ENCODE assay signal across 6 fruit fly cellular contexts in genomic region chrX:8681822-8682632, dm6.
A peak's percentile ranks its signal among the peaks of the same experiment; 100 is the strongest.
TF ChIP-seq lines count a peak whose summit lies in the region.

No protein-coding gene starts in this region.

- TF ChIP-seq CTCF in S2 (optimal IDR thresholded peaks at IDR 0.05; lab: Kevin White, UChicago): peak; percentile 59 to 74
- TF ChIP-seq CTCF in whole organism, embryonic (GFP tag; optimal IDR thresholded peaks at IDR 0.05; lab: Kevin White, UChicago): peak; percentile 87

TF ChIP-seq in whole organism, adult, 20 proteins besides CTCF, POLR2A, EP300 and RAD21:
- peak; percentile 10 for TF ChIP-seq Mnt (GFP tag; optimal IDR thresholded peaks at IDR 0.05; lab: Kevin White, UChicago)
- no peak for TF ChIP-seq CG12768 (GFP tag; optimal IDR thresholded peaks at IDR 0.05; lab: Kevin White, UChicago)
- peak; percentile 68 for TF ChIP-seq ovo (GFP tag; optimal IDR thresholded peaks at IDR 0.05; lab: Kevin White, UChicago)
- TF ChIP-seq CG1620 (GFP tag; optimal IDR thresholded peaks at IDR 0.05; lab: Kevin White, UChicago): peak; percentile 6
- no peak for TF ChIP-seq pad (GFP tag; optimal IDR thresholded peaks at IDR 0.05; lab: Kevin White, UChicago)
- peak; percentile 88 for TF ChIP-seq tj (GFP tag; optimal IDR thresholded peaks at IDR 0.05; lab: Kevin White, UChicago)

TF ChIP-seq in whole organism, embryonic, 481 proteins besides CTCF, POLR2A, EP300 and RAD21 (continues in another document):
- TF ChIP-seq CG17385 (GFP tag; optimal IDR thresholded peaks at IDR 0.05; lab: Kevin White, UChicago) (peak; percentile 51), CG17568 (GFP tag; optimal IDR thresholded peaks at IDR 0.05; lab: Kevin White, UChicago) (no peak), oc (tag; optimal IDR thresholded peaks at IDR 0.05; lab: Kevin White, UChicago) (peak; percentile 30), zf30C (GFP tag; optimal IDR thresholded peaks at IDR 0.05; lab: Kevin White, UChicago) (no peak), Ets65A (GFP tag; lab: Kevin White, UChicago) (no peak), cad (GFP tag; optimal IDR thresholded peaks at IDR 0.05; lab: Kevin White, UChicago) (no peak), scrt (GFP tag; optimal IDR thresholded peaks at IDR 0.05; lab: Kevin White, UChicago) (peak; percentile 37), CG8290 (GFP tag; optimal IDR thresholded peaks at IDR 0.05; lab: Kevin White, UChicago) (no peak), CG8290 (tag; optimal IDR thresholded peaks at IDR 0.05; lab: Kevin White, UChicago) (peak in 1 of 2 experiments; percentile 0), CG7357 (GFP tag; IDR thresholded peaks at IDR 0.05; lab: Robert Waterston, UW) (no peak), Hand (GFP tag; optimal IDR thresholded peaks at IDR 0.05; lab: Kevin White, UChicago) (no peak), MTF-1 (GFP tag; optimal IDR thresholded peaks at IDR 0.05; lab: Kevin White, UChicago; ENCODE audit: borderline replicate concordance) (no peak), sna (GFP tag; IDR thresholded peaks at IDR 0.05; lab: Robert Waterston, UW; ENCODE audit: partially characterized antibody) (0 out of 2 replicates have a peak, but pooled peaks have one; percentile 7), CG10274 (GFP tag; optimal IDR thresholded peaks at IDR 0.05; lab: Kevin White, UChicago) (peak; percentile 8), pros (GFP tag; optimal IDR thresholded peaks at IDR 0.05; lab: Kevin White, UChicago) (peak; percentile 46), Six4 (GFP tag; optimal IDR thresholded peaks at IDR 0.05; lab: Kevin White, UChicago) (no peak), pita (GFP tag; optimal IDR thresholded peaks at IDR 0.05; lab: Kevin White, UChicago) (no peak), onecut (GFP tag; IDR thresholded peaks at IDR 0.05; lab: Robert Waterston, UW) (no peak), Trl (optimal IDR thresholded peaks at IDR 0.05; lab: Kevin White, UChicago) (peak; percentile 50 to 79), Trl (GFP tag; optimal IDR thresholded peaks at IDR 0.05; lab: Kevin White, UChicago) (no peak), grn (GFP tag; optimal IDR thresholded peaks at IDR 0.05; lab: Kevin White, UChicago) (peak; percentile 1)

TF ChIP-seq in whole organism, prepupa, 60 proteins besides CTCF, POLR2A, EP300 and RAD21 (continues in another document):
- TF ChIP-seq fd85E (GFP tag; optimal IDR thresholded peaks at IDR 0.05; lab: Kevin White, UChicago): no peak
- no peak for TF ChIP-seq topi (GFP tag; optimal IDR thresholded peaks at IDR 0.05; lab: Kevin White, UChicago)
- TF ChIP-seq Eip78C (GFP tag; lab: Kevin White, UChicago): peak; percentile 66
- no peak for TF ChIP-seq spab (GFP tag; optimal IDR thresholded peaks at IDR 0.05; lab: Kevin White, UChicago)
- no peak for TF ChIP-seq CG11294 (GFP tag; IDR thresholded peaks at IDR 0.05; lab: Robert Waterston, UW)
- no peak for TF ChIP-seq cyc (GFP tag; optimal IDR thresholded peaks at IDR 0.05; lab: Kevin White, UChicago)
- no peak for TF ChIP-seq vri (GFP tag; optimal IDR thresholded peaks at IDR 0.05; lab: Kevin White, UChicago)
- TF ChIP-seq Ets21C (GFP tag; optimal IDR thresholded peaks at IDR 0.05; lab: Kevin White, UChicago): no peak
- TF ChIP-seq CG6163 (GFP tag; IDR thresholded peaks at IDR 0.05; lab: Robert Waterston, UW): peak; percentile 59; the same call in 2 of the 3 replicates
- no peak for TF ChIP-seq pdm3 (GFP tag; optimal IDR thresholded peaks at IDR 0.05; lab: Kevin White, UChicago)
- TF ChIP-seq Sox102F (GFP tag; optimal IDR thresholded peaks at IDR 0.05; lab: Kevin White, UChicago): no peak
- no peak for TF ChIP-seq CG16779 (tag; optimal IDR thresholded peaks at IDR 0.05; lab: Kevin White, UChicago)
- no peak for TF ChIP-seq Smox (GFP tag; optimal IDR thresholded peaks at IDR 0.05; lab: Kevin White, UChicago)
- no peak for TF ChIP-seq net (GFP tag; optimal IDR thresholded peaks at IDR 0.05; lab: Kevin White, UChicago)
- no peak for TF ChIP-seq CG10669 (GFP tag; optimal IDR thresholded peaks at IDR 0.05; lab: Kevin White, UChicago)
- no peak for TF ChIP-seq dsx (GFP tag; optimal IDR thresholded peaks at IDR 0.05; lab: Kevin White, UChicago; ENCODE audit: poor library complexity, severe bottlenecking)
- TF ChIP-seq Eip93F (GFP tag; optimal IDR thresholded peaks at IDR 0.05; lab: Kevin White, UChicago): no peak
- TF ChIP-seq CG7368 (GFP tag; optimal IDR thresholded peaks at IDR 0.05; lab: Kevin White, UChicago): no peak
- peak; percentile 1 for TF ChIP-seq CG9139 (GFP tag; optimal IDR thresholded peaks at IDR 0.05; lab: Kevin White, UChicago)
- peak; percentile 79 for TF ChIP-seq svp (GFP tag; lab: Kevin White, UChicago)
- TF ChIP-seq lz (GFP tag; optimal IDR thresholded peaks at IDR 0.05; lab: Kevin White, UChicago): no peak
- peak; percentile 65; the same call in 2 of the 3 replicates for TF ChIP-seq CG8119 (GFP tag; IDR thresholded peaks at IDR 0.05; lab: Robert Waterston, UW)
- TF ChIP-seq CG6808 (GFP tag; optimal IDR thresholded peaks at IDR 0.05; lab: Kevin White, UChicago): no peak

TF ChIP-seq in whole organism, pupa, 21 proteins besides CTCF, POLR2A, EP300 and RAD21:
- TF ChIP-seq CG13204 (GFP tag; optimal IDR thresholded peaks at IDR 0.05; lab: Kevin White, UChicago) (no peak), CG17806 (tag; optimal IDR thresholded peaks at IDR 0.05; lab: Kevin White, UChicago) (no peak), CG12605 (GFP tag; IDR thresholded peaks at IDR 0.05; lab: Robert Waterston, UW) (peak; percentile 26; the same call in 1 of the 2 replicates), Pif1B (GFP tag; optimal IDR thresholded peaks at IDR 0.05; lab: Kevin White, UChicago) (no peak), CG10348 (GFP tag; IDR thresholded peaks at IDR 0.05; lab: Robert Waterston, UW) (no peak), CG34367 (tag; optimal IDR thresholded peaks at IDR 0.05; lab: Kevin White, UChicago) (no peak), Ets98B (GFP tag; IDR thresholded peaks at IDR 0.05; lab: Robert Waterston, UW) (peak; percentile 27; the same call in 1 of the 2 replicates), CG32121 (GFP tag; IDR thresholded peaks at IDR 0.05; lab: Robert Waterston, UW) (peak; percentile 51), CG4496 (GFP tag; IDR thresholded peaks at IDR 0.05; lab: Robert Waterston, UW) (peak; percentile 37; the same call in 1 of the 3 replicates), CG15710 (tag; optimal IDR thresholded peaks at IDR 0.05; lab: Kevin White, UChicago) (no peak)

TF ChIP-seq in whole organism, wandering third instar larva, 38 proteins besides CTCF, POLR2A, EP300 and RAD21:
- TF ChIP-seq Sp1 (GFP tag; optimal IDR thresholded peaks at IDR 0.05; lab: Kevin White, UChicago): peak; percentile 9
- TF ChIP-seq brk (GFP tag; optimal IDR thresholded peaks at IDR 0.05; lab: Kevin White, UChicago): no peak
- TF ChIP-seq jim (GFP tag; optimal IDR thresholded peaks at IDR 0.05; lab: Kevin White, UChicago): peak; percentile 38
- TF ChIP-seq dl (GFP tag; optimal IDR thresholded peaks at IDR 0.05; lab: Kevin White, UChicago; ENCODE audit: insufficient read depth in 1 of 2, partially characterized antibody in 2 of 2): peak in 1 of 2 experiments; percentile 34
- no peak for TF ChIP-seq Vsx2 (GFP tag; optimal IDR thresholded peaks at IDR 0.05; lab: Kevin White, UChicago; ENCODE audit: partially characterized antibody)
- TF ChIP-seq CG9705 (GFP tag; optimal IDR thresholded peaks at IDR 0.05; lab: Kevin White, UChicago): no peak
